Fruit fly (Drosophila melanogaster) whole organism, adult: ENCODE measurements around the gene CG1910.

Experiments used
- CG5204 ChIP-seq: fragments of 200-800 bp; sonication (Bioruptor generic); optimal IDR thresholded peaks from 2 replicates; lab custom pipeline; 2016; ENCODE audit warnings: missing biosample characterization, missing genetic modification characterization
- Hr96 ChIP-seq: fragments of 200-800 bp; sonication (Bioruptor generic); optimal IDR thresholded peaks from 2 replicates; lab custom pipeline; 2016; ENCODE audit warnings: missing biosample characterization, missing genetic modification characterization
- toe ChIP-seq: fragments of 200-800 bp; sonication (Bioruptor generic); optimal IDR thresholded peaks from 2 replicates; lab custom pipeline; 2016; ENCODE audit warnings: missing biosample characterization, missing genetic modification characterization

DNA sequence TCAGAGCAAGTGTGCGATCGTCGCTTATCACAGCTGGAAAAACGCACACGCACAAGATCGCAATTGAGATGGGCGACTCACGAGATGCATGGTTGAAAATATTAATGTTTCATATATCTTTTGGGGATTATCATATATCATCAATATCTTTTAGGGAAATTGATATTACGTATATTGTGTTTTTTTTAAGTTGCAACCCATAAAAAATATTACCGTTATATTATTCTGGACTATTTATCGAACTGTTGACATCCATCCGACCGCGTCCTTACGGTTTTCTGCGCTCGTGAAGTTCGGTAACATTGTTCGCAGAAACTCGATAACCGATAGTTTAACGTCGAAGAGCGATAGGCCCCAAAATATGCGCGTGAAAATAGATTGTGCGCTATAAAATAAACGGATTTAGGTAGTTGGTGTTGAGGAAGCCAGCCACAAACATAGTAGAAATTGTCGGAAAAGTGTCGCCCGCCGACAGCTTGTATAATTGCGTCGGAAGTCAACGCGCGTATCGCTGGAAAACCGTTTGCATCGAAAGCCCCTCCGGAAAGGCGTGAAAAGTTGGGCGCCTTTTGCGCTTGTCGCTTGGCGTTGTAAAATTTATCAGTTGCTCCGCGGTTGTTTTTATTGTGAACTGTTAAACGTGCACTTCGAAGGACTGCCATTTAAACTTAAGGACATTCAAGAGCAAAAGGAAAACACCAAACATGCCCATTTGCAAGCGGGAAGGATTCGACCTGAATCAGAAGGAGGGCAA lies 46.4 kb downstream of the CG1910 start, which contains the start of the genes Mccc1 and Acf:
- TF ChIP-seq CG5204 (GFP tag; lab: Kevin White, UChicago), result peak; percentile 33
- no peak for TF ChIP-seq Hr96 (GFP tag; lab: Kevin White, UChicago)
- TF ChIP-seq toe, result no peak
